Fruit fly (Drosophila melanogaster) whole organism, wandering third instar larva: Measurements from ENCODE around the gene miple2.

ENCODE experiments used
- CG32264 ChIP-seq: fragments of 200-800 bp; sonication (Bioruptor generic); optimal IDR thresholded peaks from 2 replicates; lab custom pipeline; 2016; ENCODE audit warnings: missing biosample characterization, missing genetic modification characterization
- CG9705 ChIP-seq: fragments of 200-800 bp; sonication (Bioruptor generic); optimal IDR thresholded peaks from 2 replicates; lab custom pipeline; 2018; ENCODE audit warnings: missing biosample characterization, mild to moderate bottlenecking, missing genetic modification characterization
- CrebA ChIP-seq: fragments of 200-800 bp; sonication (Bioruptor generic); optimal IDR thresholded peaks from 2 replicates; lab custom pipeline; 2016; ENCODE audit warnings: missing biosample characterization, mild to moderate bottlenecking, missing genetic modification characterization, borderline replicate concordance
- Dfd ChIP-seq: fragments of >200 bp; optimal IDR thresholded peaks from 2 replicates; lab custom pipeline; 2017; ENCODE audit warnings: missing biosample characterization, missing genetic modification characterization
- Dif ChIP-seq: fragments of 200-275, 200-300 bp; sonication (Bioruptor generic); optimal IDR thresholded peaks from 2 replicates; lab custom pipeline; 2018; ENCODE audit warnings: missing biosample characterization, missing genetic modification characterization; ENCODE audit not compliant: partially characterized antibody
- GATAd ChIP-seq: sonication (Bioruptor generic); optimal IDR thresholded peaks from 2 replicates; lab custom pipeline; 2016; ENCODE audit warnings: missing biosample characterization, missing genetic modification characterization
- HLH106 ChIP-seq: fragments of 200-800 bp; optimal IDR thresholded peaks from 3 replicates; lab custom pipeline; 2019; ENCODE audit warnings: missing biosample characterization, mild to moderate bottlenecking, missing genetic modification characterization, moderate library complexity
- Hnf4 ChIP-seq: fragments of 200-800 bp; sonication (Bioruptor generic); optimal IDR thresholded peaks from 2 replicates; lab custom pipeline; 2016; ENCODE audit warnings: missing biosample characterization, mild to moderate bottlenecking, missing genetic modification characterization
- Hr78 ChIP-seq: fragments of >200 bp; optimal IDR thresholded peaks from 2 replicates; lab custom pipeline; 2017; ENCODE audit warnings: missing biosample characterization, missing genetic modification characterization
- Hr83 ChIP-seq: fragments of 200-300 bp; sonication (Bioruptor generic); optimal IDR thresholded peaks from 2 replicates; lab custom pipeline; 2016; ENCODE audit warnings: missing biosample characterization, mild to moderate bottlenecking, missing genetic modification characterization, moderate library complexity; ENCODE audit not compliant: poor library complexity, severe bottlenecking
- Jra ChIP-seq: sonication (Bioruptor generic); optimal IDR thresholded peaks from 2 replicates; lab custom pipeline; 2016; ENCODE audit warnings: missing biosample characterization, missing genetic modification characterization
- Mio ChIP-seq: sonication (Bioruptor generic); optimal IDR thresholded peaks from 2 replicates; lab custom pipeline; 2016; ENCODE audit warnings: missing biosample characterization, missing genetic modification characterization
- Myc ChIP-seq: fragments of >200 bp; optimal IDR thresholded peaks from 2 replicates; lab custom pipeline; 2017
- OdsH ChIP-seq: fragments of 200-800 bp; sonication (Bioruptor generic); optimal IDR thresholded peaks from 2 replicates; lab custom pipeline; 2016; ENCODE audit warnings: missing biosample characterization, mild to moderate bottlenecking, missing genetic modification characterization
- Sp1 ChIP-seq: fragments of 200-800 bp; sonication (Bioruptor generic); optimal IDR thresholded peaks from 3 replicates; lab custom pipeline; 2019; ENCODE audit warnings: missing biosample characterization, mild to moderate bottlenecking, missing genetic modification characterization, moderate library complexity
- br ChIP-seq: fragments of 200-800 bp; sonication (Bioruptor generic); optimal IDR thresholded peaks from 2 replicates; lab custom pipeline; 2016; ENCODE audit warnings: missing biosample characterization, missing genetic modification characterization
- brk ChIP-seq: fragments of 200-800 bp; sonication (Bioruptor generic); optimal IDR thresholded peaks from 2 replicates; lab custom pipeline; 2016; ENCODE audit warnings: missing biosample characterization, mild to moderate bottlenecking, missing genetic modification characterization
- dl ChIP-seq, 2 experiments: fragments of 175-275, 200-275 bp in 1 of 2; fragments of 200-275 bp in 1 of 2; sonication (Bioruptor generic); optimal IDR thresholded peaks; lab custom pipeline; 2018; ENCODE audit warnings: mild to moderate bottlenecking in 2 of 2, missing biosample characterization in 2 of 2, missing genetic modification characterization in 2 of 2, moderate library complexity in 2 of 2; ENCODE audit not compliant: partially characterized antibody in 2 of 2, insufficient read depth in 1 of 2
- dsf ChIP-seq: sonication (Bioruptor generic); optimal IDR thresholded peaks from 2 replicates; lab custom pipeline; 2016; ENCODE audit warnings: missing biosample characterization, missing genetic modification characterization, borderline replicate concordance
- ey ChIP-seq: fragments of 200-800 bp; sonication (Bioruptor generic); optimal IDR thresholded peaks from 2 replicates; lab custom pipeline; 2016; ENCODE audit warnings: missing biosample characterization, missing genetic modification characterization
- foxo ChIP-seq, 2 experiments: fragments of 200-800 bp; sonication (Bioruptor generic); optimal IDR thresholded peaks; 2 replicates in 1 of 2; 3 replicates in 1 of 2; lab custom pipeline; 2016 to 2017; ENCODE audit warnings: missing biosample characterization in 2 of 2, missing genetic modification characterization in 2 of 2
- fru ChIP-seq: fragments of 200-800 bp; sonication (Bioruptor generic); optimal IDR thresholded peaks from 3 replicates; lab custom pipeline; 2016; ENCODE audit warnings: missing biosample characterization, mild to moderate bottlenecking, missing genetic modification characterization
- h ChIP-seq: fragments of 200-800 bp; sonication (Bioruptor generic); optimal IDR thresholded peaks from 3 replicates; lab custom pipeline; 2016; ENCODE audit warnings: missing biosample characterization, mild to moderate bottlenecking, missing genetic modification characterization
- jim ChIP-seq: fragments of 175-275, 200-325 bp; sonication (Bioruptor generic); optimal IDR thresholded peaks from 2 replicates; lab custom pipeline; 2016; ENCODE audit warnings: missing biosample characterization, mild to moderate bottlenecking, missing genetic modification characterization
- lola ChIP-seq: fragments of >200 bp; optimal IDR thresholded peaks from 2 replicates; lab custom pipeline; 2017; ENCODE audit warnings: missing biosample characterization, missing genetic modification characterization
- pan ChIP-seq: fragments of >200 bp; optimal IDR thresholded peaks from 2 replicates; lab custom pipeline; 2017
- psq ChIP-seq: fragments of 200-800 bp; sonication (Bioruptor generic); optimal IDR thresholded peaks from 3 replicates; lab custom pipeline; 2017; ENCODE audit warnings: missing biosample characterization, mild to moderate bottlenecking, missing genetic modification characterization, moderate library complexity
- rgr ChIP-seq: fragments of 200-800 bp; sonication (Bioruptor generic); optimal IDR thresholded peaks from 3 replicates; lab custom pipeline; 2016; ENCODE audit warnings: missing biosample characterization, mild to moderate bottlenecking, missing genetic modification characterization
- sv ChIP-seq: fragments of 200-800 bp; sonication (Bioruptor generic); optimal IDR thresholded peaks from 3 replicates; lab custom pipeline; 2016; ENCODE audit warnings: missing biosample characterization, missing genetic modification characterization
- tai ChIP-seq: sonication (Bioruptor generic); optimal IDR thresholded peaks from 2 replicates; lab custom pipeline; 2016; ENCODE audit warnings: missing biosample characterization, missing genetic modification characterization
- usp ChIP-seq: fragments of >200 bp; optimal IDR thresholded peaks from 2 replicates; lab custom pipeline; 2017; ENCODE audit warnings: missing biosample characterization, missing genetic modification characterization
- woc ChIP-seq: sonication (Bioruptor generic); optimal IDR thresholded peaks from 2 replicates; lab custom pipeline; 2016; ENCODE audit warnings: missing biosample characterization, mild to moderate bottlenecking, missing genetic modification characterization

miple2 gene

dm6 chr3L:263500-264377, 7.3 kb upstream of the miple2 start:
- TF ChIP-seq Dif (no peak), pan (no peak), dl (GFP tag; optimal IDR thresholded peaks at IDR 0.05; lab: Kevin White, UChicago; ENCODE audit: insufficient read depth in 1 of 2, partially characterized antibody in 2 of 2) (no peak), woc (GFP tag; lab: Kevin White, UChicago) (no peak), sv (GFP tag; lab: Kevin White, UChicago) (no peak)

- TF ChIP-seq br (GFP tag; lab: Kevin White, UChicago) (peak; percentile 50), Hnf4 (GFP tag; lab: Kevin White, UChicago) (peak; percentile 71), brk (peak; percentile 66), usp (GFP tag; lab: Kevin White, UChicago) (no peak), sv (GFP tag; lab: Kevin White, UChicago) (peak; percentile 62), Dif (no peak), Dfd (GFP tag; lab: Kevin White, UChicago) (no peak), Myc (lab: Kevin White, UChicago) (peak; percentile 14), psq (GFP tag; lab: Kevin White, UChicago) (peak; percentile 48), fru (peak; percentile 57), Mio (GFP tag; lab: Kevin White, UChicago) (no peak), CG9705 (GFP tag; lab: Kevin White, UChicago) (peak; percentile 8), h (GFP tag; lab: Kevin White, UChicago) (peak; percentile 74), Hr83 (GFP tag; lab: Kevin White, UChicago) (peak; percentile 74), Sp1 (GFP tag; lab: Kevin White, UChicago) (peak; percentile 27), ey (GFP tag; lab: Kevin White, UChicago) (peak; percentile 37), CrebA (GFP tag; lab: Kevin White, UChicago) (no peak), GATAd (GFP tag; lab: Kevin White, UChicago) (no peak), jim (peak; percentile 42), HLH106 (tag; lab: Kevin White, UChicago) (peak; percentile 39), rgr (peak; percentile 70), dsf (GFP tag; lab: Kevin White, UChicago) (peak; percentile 55), foxo (GFP tag; optimal IDR thresholded peaks at IDR 0.05; lab: Kevin White, UChicago) (peak in 1 of 2 experiments; percentile 57), dl (GFP tag; optimal IDR thresholded peaks at IDR 0.05; lab: Kevin White, UChicago; ENCODE audit: insufficient read depth in 1 of 2, partially characterized antibody in 2 of 2) (no peak), OdsH (GFP tag; lab: Kevin White, UChicago) (peak; percentile 47), woc (GFP tag; lab: Kevin White, UChicago) (peak; percentile 40), Jra (GFP tag; lab: Kevin White, UChicago) (peak; percentile 78), pan (no peak)
These were observed 6.4 kb upstream of the miple2 start, which contains the start of the genes Tudor-SN and mRpL17 for dm6 chr3L:264378-265151. Gene Tudor-SN, minus strand, starts transcription at chr3L:264380. Gene mRpL17, plus strand, starts transcription at chr3L:264779.

- TF ChIP-seq ey (GFP tag; lab: Kevin White, UChicago) = no peak
- TF ChIP-seq Mio (GFP tag; lab: Kevin White, UChicago) = no peak
- TF ChIP-seq rgr = no peak
- TF ChIP-seq Jra (GFP tag; lab: Kevin White, UChicago) = no peak
- no peak for TF ChIP-seq h (GFP tag; lab: Kevin White, UChicago)
- no peak for TF ChIP-seq tai (GFP tag; lab: Kevin White, UChicago)
- no peak for TF ChIP-seq br (GFP tag; lab: Kevin White, UChicago)
- no peak for TF ChIP-seq Sp1 (GFP tag; lab: Kevin White, UChicago)
- TF ChIP-seq CG32264 = no peak
- no peak for TF ChIP-seq Hr78 (GFP tag; lab: Kevin White, UChicago)
- TF ChIP-seq sv (GFP tag; lab: Kevin White, UChicago) = no peak
- TF ChIP-seq psq (GFP tag; lab: Kevin White, UChicago) = no peak
- TF ChIP-seq lola (GFP tag; lab: Kevin White, UChicago) = no peak
- TF ChIP-seq, all 38 proteins: peak for 0
These were observed 5.2 kb upstream of the miple2 start, which contains the start of gene CG34263 for dm6 chr3L:265808-266207. Gene CG34263, minus strand, starts transcription at chr3L:265908.
